Fruit fly (Drosophila melanogaster) whole organism, embryonic: ENCODE results near the gene Dlip1.

Experiments
- Atf-2 ChIP-seq: fragments of 200-800 bp; sonication (Bioruptor generic); optimal IDR thresholded peaks from 2 replicates; lab custom pipeline; 2016; ENCODE audit warnings: missing biosample characterization, missing genetic modification characterization
- Bteb2 ChIP-seq: fragments of 200-800 bp; sonication (Bioruptor generic); optimal IDR thresholded peaks from 2 replicates; lab custom pipeline; 2016; ENCODE audit warnings: missing biosample characterization, missing genetic modification characterization
- CG10267 ChIP-seq: fragments of 200-800 bp; sonication (Bioruptor generic); optimal IDR thresholded peaks from 2 replicates; lab custom pipeline; 2018; ENCODE audit warnings: missing biosample characterization, mild to moderate bottlenecking, missing genetic modification characterization, moderate library complexity
- CG10565 ChIP-seq: fragments of 200-800 bp; sonication (Bioruptor generic); optimal IDR thresholded peaks from 3 replicates; lab custom pipeline; 2016; ENCODE audit warnings: missing biosample characterization, mild to moderate bottlenecking, missing genetic modification characterization
- CG11398 ChIP-seq: fragments of 200-800 bp; sonication (Bioruptor generic); optimal IDR thresholded peaks from 2 replicates; lab custom pipeline; 2016; ENCODE audit warnings: missing biosample characterization, missing genetic modification characterization
- CG11723 ChIP-seq: fragments of 200-800 bp; sonication (Bioruptor generic); optimal IDR thresholded peaks from 2 replicates; lab custom pipeline; 2017; ENCODE audit warnings: missing biosample characterization, mild to moderate bottlenecking, missing genetic modification characterization
- CG12219 ChIP-seq: fragments of 200-800 bp; sonication (Bioruptor generic); optimal IDR thresholded peaks from 3 replicates; lab custom pipeline; 2018; ENCODE audit warnings: missing biosample characterization, mild to moderate bottlenecking, missing genetic modification characterization
- CG13296 ChIP-seq: fragments of 200-800 bp; sonication (Bioruptor generic); optimal IDR thresholded peaks from 3 replicates; lab custom pipeline; 2018; ENCODE audit warnings: missing biosample characterization, mild to moderate bottlenecking, missing genetic modification characterization
- CG13424 ChIP-seq: fragments of 200-800 bp; sonication (Bioruptor generic); optimal IDR thresholded peaks from 2 replicates; lab custom pipeline; 2019; ENCODE audit warnings: missing biosample characterization, mild to moderate bottlenecking, missing genetic modification characterization, moderate library complexity
- CG14050 ChIP-seq: fragments of 200-800 bp; sonication (Bioruptor generic); IDR thresholded peaks from 3 replicates; pipeline ENCODE4 v1.3.6; 2022; ENCODE audit warnings: missing biosample characterization, missing genetic modification characterization
- CG14441 ChIP-seq: fragments of 200-800 bp; sonication (Bioruptor generic); IDR thresholded peaks from 2 replicates; pipeline ENCODE4 v1.3.6; 2022; ENCODE audit warnings: missing biosample characterization, missing genetic modification characterization
- CG2875 ChIP-seq: fragments of 200-800 bp; sonication (Bioruptor generic); optimal IDR thresholded peaks from 2 replicates; lab custom pipeline; 2017; ENCODE audit warnings: missing biosample characterization, mild to moderate bottlenecking, missing genetic modification characterization, missing genetic modification reagents
- CG2889 ChIP-seq: fragments of 200-800 bp; sonication (Bioruptor generic); IDR thresholded peaks from 3 replicates; pipeline ENCODE4 v1.3.6; 2022; ENCODE audit warnings: missing biosample characterization, missing genetic modification characterization
- CG30020 ChIP-seq: fragments of 200-800 bp; optimal IDR thresholded peaks from 2 replicates; lab custom pipeline; 2019; ENCODE audit warnings: missing biosample characterization, mild to moderate bottlenecking, missing genetic modification characterization, moderate library complexity
- CG32772 ChIP-seq: fragments of 200-800 bp; sonication (Bioruptor generic); IDR thresholded peaks from 2 replicates; pipeline ENCODE4 v1.3.6; 2022; ENCODE audit warnings: missing biosample characterization, missing genetic modification characterization
- CG7745 ChIP-seq: fragments of 200-800 bp; sonication (Bioruptor generic); optimal IDR thresholded peaks from 2 replicates; lab custom pipeline; 2018; ENCODE audit warnings: missing biosample characterization, mild to moderate bottlenecking, missing genetic modification characterization, moderate library complexity
- CG9932 ChIP-seq: fragments of 200-800 bp; sonication (Bioruptor generic); IDR thresholded peaks from 2 replicates; pipeline ENCODE4 v1.3.6; 2022; ENCODE audit warnings: missing biosample characterization, missing genetic modification characterization
- CrebB ChIP-seq: fragments of 200-800 bp; sonication (Bioruptor generic); optimal IDR thresholded peaks from 3 replicates; lab custom pipeline; 2018; ENCODE audit warnings: missing biosample characterization, mild to moderate bottlenecking, missing genetic modification characterization
- Deaf1 ChIP-seq: fragments of 200-800 bp; optimal IDR thresholded peaks from 3 replicates; lab custom pipeline; 2019; ENCODE audit warnings: missing biosample characterization, mild to moderate bottlenecking, missing genetic modification characterization, moderate library complexity
- ERR ChIP-seq: fragments of 200-800 bp; sonication (Bioruptor generic); optimal IDR thresholded peaks from 2 replicates; lab custom pipeline; 2016; ENCODE audit warnings: missing biosample characterization, missing genetic modification characterization
- Fer3 ChIP-seq: fragments of 200-800 bp; sonication (Bioruptor generic); optimal IDR thresholded peaks from 2 replicates; lab custom pipeline; 2018; ENCODE audit warnings: missing biosample characterization, mild to moderate bottlenecking, missing genetic modification characterization, moderate library complexity
- Gsc ChIP-seq: fragments of 200-800 bp; sonication (Bioruptor generic); IDR thresholded peaks from 2 replicates; pipeline ENCODE4 v1.3.6; 2022; ENCODE audit warnings: missing biosample characterization, missing genetic modification characterization
- HHEX ChIP-seq: fragments of 200-800 bp; sonication (Bioruptor generic); optimal IDR thresholded peaks from 3 replicates; lab custom pipeline; 2017; ENCODE audit warnings: missing biosample characterization, mild to moderate bottlenecking, missing genetic modification characterization, missing genetic modification reagents
- HLHmδ ChIP-seq: fragments of 200-800 bp; sonication (Bioruptor generic); optimal IDR thresholded peaks from 2 replicates; lab custom pipeline; 2018; ENCODE audit warnings: missing biosample characterization, mild to moderate bottlenecking, missing genetic modification characterization, moderate library complexity
- HmgD ChIP-seq: fragments of 200-800 bp; sonication (Bioruptor generic); optimal IDR thresholded peaks from 3 replicates; lab custom pipeline; 2016; ENCODE audit warnings: missing biosample characterization, missing genetic modification characterization
- Hr39 ChIP-seq: fragments of >200 bp; optimal IDR thresholded peaks from 2 replicates; lab custom pipeline; 2017
- Hr51 ChIP-seq, 2 experiments: fragments of 200-800 bp; sonication (Bioruptor generic); optimal IDR thresholded peaks; 2 replicates in 1 of 2; 3 replicates in 1 of 2; lab custom pipeline; 2016 to 2018; ENCODE audit warnings: missing biosample characterization in 2 of 2, missing genetic modification characterization in 2 of 2, mild to moderate bottlenecking in 1 of 2, moderate library complexity in 1 of 2
- Kr ChIP-seq: fragments of 200-800 bp; sonication (Bioruptor generic); optimal IDR thresholded peaks from 2 replicates; lab custom pipeline; 2017; ENCODE audit warnings: missing biosample characterization, mild to moderate bottlenecking, missing genetic modification characterization
- Max ChIP-seq: fragments of 200-800 bp; sonication (Bioruptor generic); optimal IDR thresholded peaks from 2 replicates; lab custom pipeline; 2016; ENCODE audit warnings: missing biosample characterization, mild to moderate bottlenecking, missing genetic modification characterization
- Poxn ChIP-seq: fragments of 200-800 bp; sonication (Bioruptor generic); IDR thresholded peaks from 2 replicates; pipeline ENCODE4 v1.3.6; 2022; ENCODE audit warnings: missing biosample characterization, missing genetic modification characterization
- Spps ChIP-seq: fragments of 200-800 bp; sonication (Bioruptor generic); optimal IDR thresholded peaks from 2 replicates; lab custom pipeline; 2018; ENCODE audit warnings: missing biosample characterization, mild to moderate bottlenecking, missing genetic modification characterization
- Stat92E ChIP-seq, 3 experiments: fragments of >200 bp in 2 of 3; fragments of 200-800 bp in 1 of 3; sonication (Bioruptor generic) in 1 of 3; optimal IDR thresholded peaks; 2 replicates each; lab custom pipeline; 2017 to 2019; ENCODE audit warnings: missing biosample characterization in 3 of 3, missing genetic modification characterization in 3 of 3, mild to moderate bottlenecking in 1 of 3, moderate library complexity in 1 of 3
- Xbp1 ChIP-seq: fragments of 200-800 bp; sonication (Bioruptor generic); optimal IDR thresholded peaks from 3 replicates; lab custom pipeline; 2016; ENCODE audit warnings: missing biosample characterization, mild to moderate bottlenecking, missing genetic modification characterization
- ara ChIP-seq: fragments of 200-800 bp; sonication (Bioruptor generic); IDR thresholded peaks from 2 replicates; pipeline ENCODE4 v1.3.6; 2022; ENCODE audit warnings: missing biosample characterization, missing genetic modification characterization
- bab2 ChIP-seq: fragments of 200-800 bp; sonication (Bioruptor generic); optimal IDR thresholded peaks from 2 replicates; lab custom pipeline; 2016; ENCODE audit warnings: missing biosample characterization, missing genetic modification characterization
- chn ChIP-seq: fragments of 200-800 bp; sonication (Bioruptor generic); optimal IDR thresholded peaks from 2 replicates; lab custom pipeline; 2016; ENCODE audit warnings: missing biosample characterization, missing genetic modification characterization
- crc ChIP-seq: fragments of 200-800 bp; sonication (Bioruptor generic); optimal IDR thresholded peaks from 2 replicates; lab custom pipeline; 2016; ENCODE audit warnings: missing biosample characterization, missing genetic modification characterization
- crol ChIP-seq: fragments of 200-800 bp; sonication (Bioruptor generic); IDR thresholded peaks from 2 replicates; pipeline ENCODE4 v1.3.6; 2022; ENCODE audit warnings: missing biosample characterization, missing genetic modification characterization
- cwo ChIP-seq: fragments of 200-800 bp; sonication (Bioruptor generic); optimal IDR thresholded peaks from 3 replicates; lab custom pipeline; 2017; ENCODE audit warnings: missing biosample characterization, missing genetic modification characterization, mild to moderate bottlenecking, moderate library complexity, missing genetic modification reagents
- dmrt99B ChIP-seq: fragments of 200-800 bp; sonication (Bioruptor generic); optimal IDR thresholded peaks from 2 replicates; lab custom pipeline; 2018; ENCODE audit warnings: missing biosample characterization, mild to moderate bottlenecking, missing genetic modification characterization, moderate library complexity
- fd64A ChIP-seq: fragments of 200-800 bp; sonication (Bioruptor generic); optimal IDR thresholded peaks from 3 replicates; lab custom pipeline; 2018; ENCODE audit warnings: missing biosample characterization, mild to moderate bottlenecking, missing genetic modification characterization
- gfzf ChIP-seq: fragments of 200-800 bp; sonication (Bioruptor generic); optimal IDR thresholded peaks from 2 replicates; lab custom pipeline; 2016; ENCODE audit warnings: missing biosample characterization, mild to moderate bottlenecking, missing genetic modification characterization, moderate library complexity
- grau ChIP-seq: fragments of 200-800 bp; optimal IDR thresholded peaks from 3 replicates; lab custom pipeline; 2019; ENCODE audit warnings: missing biosample characterization, mild to moderate bottlenecking, missing genetic modification characterization, moderate library complexity
- hkb ChIP-seq, 2 experiments: fragments of 200-800 bp in 1 of 2; fragments of >200 bp in 1 of 2; sonication (Bioruptor generic) in 1 of 2; IDR thresholded peaks in 1 of 2; optimal IDR thresholded peaks in 1 of 2; 2 replicates each; pipeline versions ENCODE4 v1.3.6 to Lab custom; 2017 to 2022; ENCODE audit warnings: missing biosample characterization in 1 of 2, missing genetic modification characterization in 1 of 2
- hth ChIP-seq: fragments of >200 bp; optimal IDR thresholded peaks from 2 replicates; lab custom pipeline; 2017; ENCODE audit warnings: inconsistent platforms
- pnt ChIP-seq: fragments of 200-800 bp; sonication (Bioruptor generic); optimal IDR thresholded peaks from 3 replicates; lab custom pipeline; 2016; ENCODE audit warnings: missing biosample characterization, missing genetic modification characterization
- sisA ChIP-seq: fragments of 200-800 bp; sonication (Bioruptor generic); IDR thresholded peaks from 2 replicates; pipeline ENCODE4 v1.3.6; 2022; ENCODE audit warnings: missing biosample characterization, missing genetic modification characterization
- sna ChIP-seq: fragments of 200-800 bp; sonication (Bioruptor generic); IDR thresholded peaks from 2 replicates; pipeline ENCODE4 v1.3.6; 2022; ENCODE audit warnings: missing biosample characterization, missing genetic modification characterization; ENCODE audit not compliant: partially characterized antibody
- sqz ChIP-seq: fragments of 200-800 bp; sonication (Bioruptor generic); optimal IDR thresholded peaks from 3 replicates; lab custom pipeline; 2018; ENCODE audit warnings: missing biosample characterization, mild to moderate bottlenecking, missing genetic modification characterization
- tio ChIP-seq: fragments of 200-800 bp; sonication (Bioruptor generic); optimal IDR thresholded peaks from 2 replicates; lab custom pipeline; 2017; ENCODE audit warnings: missing biosample characterization, missing genetic modification characterization, inconsistent platforms
- ttk ChIP-seq: fragments of 200-800 bp; sonication (Bioruptor generic); IDR thresholded peaks from 2 replicates; pipeline ENCODE4 v2.1.2; 2022; ENCODE audit warnings: missing biosample characterization, missing genetic modification characterization

Gene Dlip1

dm6 chrX:9155134-9155533 is 3.3 kb upstream of the Dlip1 start (continued):
- TF ChIP-seq Stat92E (GFP tag; optimal IDR thresholded peaks at IDR 0.05; lab: Kevin White, UChicago) (no peak), cwo (GFP tag; lab: Kevin White, UChicago) (peak; percentile 50), HLHmδ (GFP tag; lab: Kevin White, UChicago) (no peak), pnt (no peak), CG10267 (peak; percentile 68), ERR (peak; percentile 18), ttk (GFP tag; lab: Robert Waterston, UW) (no peak; the same call in 1 of the 2 replicates), CG13296 (peak; percentile 62), Max (GFP tag; lab: Kevin White, UChicago) (peak; percentile 46), CG32772 (GFP tag; lab: Robert Waterston, UW) (0 out of 2 replicates have a peak, but pooled peaks have one; percentile 21), CG11398 (GFP tag; lab: Kevin White, UChicago) (no peak), sqz (GFP tag; lab: Kevin White, UChicago) (no peak), Kr (GFP tag; lab: Kevin White, UChicago) (no peak), Fer3 (tag; lab: Kevin White, UChicago) (peak; percentile 57), chn (GFP tag; lab: Kevin White, UChicago) (no peak), CG2889 (no peak), CG13424 (tag; lab: Kevin White, UChicago) (peak; percentile 72), CG11723 (GFP tag; lab: Kevin White, UChicago) (peak; percentile 12), Deaf1 (tag; lab: Kevin White, UChicago) (peak; percentile 25), HHEX (GFP tag; lab: Kevin White, UChicago) (peak; percentile 57), crc (peak; percentile 3), tio (no peak), CG14050 (GFP tag; lab: Robert Waterston, UW) (no peak; the same call in 2 of the 3 replicates), dmrt99B (tag; lab: Kevin White, UChicago) (peak; percentile 73), CG10565 (GFP tag; lab: Kevin White, UChicago) (no peak), sna (no peak), CrebB (tag; lab: Kevin White, UChicago) (no peak), CG7745 (no peak), HmgD (GFP tag; lab: Kevin White, UChicago) (no peak), Spps (tag; lab: Kevin White, UChicago) (peak; percentile 38), Bteb2 (GFP tag; lab: Kevin White, UChicago) (peak; percentile 44), grau (tag; lab: Kevin White, UChicago) (peak; percentile 61), bab2 (GFP tag; lab: Kevin White, UChicago) (peak; percentile 64), hth (lab: Kevin White, UChicago) (no peak), gfzf (GFP tag; lab: Kevin White, UChicago) (no peak), Hr39 (lab: Kevin White, UChicago) (no peak), CG30020 (tag; lab: Kevin White, UChicago) (no peak), Atf-2 (no peak), fd64A (no peak), CG9932 (GFP tag; lab: Robert Waterston, UW) (peak; percentile 44), ara (GFP tag; lab: Robert Waterston, UW) (no peak), Hr51 (GFP tag; optimal IDR thresholded peaks at IDR 0.05; lab: Kevin White, UChicago) (peak in 1 of 2 experiments; percentile 66), Xbp1 (GFP tag; lab: Kevin White, UChicago) (peak; percentile 55), CG12219 (GFP tag; lab: Kevin White, UChicago) (peak; percentile 41), hkb (optimal IDR thresholded peaks at IDR 0.05; lab: Kevin White, UChicago) (no peak), hkb (GFP tag; IDR thresholded peaks at IDR 0.05; lab: Robert Waterston, UW) (peak; percentile 61), CG14441 (GFP tag; lab: Robert Waterston, UW) (no peak), Gsc (no peak), sisA (GFP tag; lab: Robert Waterston, UW) (peak; percentile 60), Poxn (GFP tag; lab: Robert Waterston, UW) (no peak), crol (GFP tag; lab: Robert Waterston, UW) (no peak), CG2875 (GFP tag; lab: Kevin White, UChicago) (no peak)
